Worm (Caenorhabditis elegans) whole organism, L1 larva: ENCODE data around the gene clec-145.

ENCODE experiments used
- C04F5.9 ChIP-seq: sonication (generic microtip); optimal IDR thresholded peaks from 2 replicates; lab custom pipeline; 2016; ENCODE audit warnings: missing genetic modification characterization, missing compliant biosample characterization
- C34B4.2 ChIP-seq: sonication (generic microtip); optimal IDR thresholded peaks from 2 replicates; lab custom pipeline; 2017; ENCODE audit warnings: mild to moderate bottlenecking, missing genetic modification characterization, missing compliant biosample characterization
- aha-1 ChIP-seq: fragments of 150-350 bp; optimal IDR thresholded peaks from 2 replicates; lab custom pipeline; 2014; ENCODE audit warnings: missing biosample characterization, missing genetic modification characterization
- ama-1 ChIP-seq: fragments of 150-350 bp; optimal IDR thresholded peaks from 2 replicates; lab custom pipeline; 2014
- ceh-63 ChIP-seq: fragments of 200-800 bp; sonication (Bioruptor generic); optimal IDR thresholded peaks from 2 replicates; lab custom pipeline; 2018; ENCODE audit warnings: mild to moderate bottlenecking, missing genetic modification characterization, missing compliant biosample characterization
- ceh-8 ChIP-seq: fragments of 200-800 bp; sonication (Bioruptor generic); optimal IDR thresholded peaks from 2 replicates; lab custom pipeline; 2018; ENCODE audit warnings: mild to moderate bottlenecking, missing genetic modification characterization, moderate library complexity, missing compliant biosample characterization
- ceh-88 ChIP-seq: fragments of 200-800 bp; sonication (Bioruptor generic); IDR thresholded peaks from 2 replicates; pipeline ENCODE4 v1.3.6; 2022; ENCODE audit warnings: missing genetic modification characterization, missing compliant biosample characterization
- ceh-90 ChIP-seq: sonication (generic microtip); optimal IDR thresholded peaks from 2 replicates; lab custom pipeline; 2016; ENCODE audit warnings: missing genetic modification characterization, missing compliant biosample characterization
- ces-1 ChIP-seq: fragments of 150-350 bp; optimal IDR thresholded peaks from 2 replicates; lab custom pipeline; 2014; ENCODE audit warnings: missing biosample characterization, missing genetic modification reagents, missing genetic modification characterization
- dpl-1 ChIP-seq, 3 experiments: fragments of 150-350 bp in 2 of 3; sonication (generic microtip) in 1 of 3; optimal IDR thresholded peaks; 2 replicates each; lab custom pipeline; 2014 to 2017; ENCODE audit warnings: missing biosample characterization in 3 of 3, missing genetic modification characterization in 3 of 3, missing genetic modification reagents in 3 of 3
- dsc-1 ChIP-seq: sonication (generic microtip); optimal IDR thresholded peaks from 2 replicates; lab custom pipeline; 2016; ENCODE audit warnings: mild to moderate bottlenecking, missing genetic modification characterization, missing compliant biosample characterization
- egl-27 ChIP-seq, 2 experiments: fragments of 150-350 bp in 1 of 2; sonication (generic microtip); optimal IDR thresholded peaks; 3 replicates each; lab custom pipeline; 2017 to 2018; ENCODE audit warnings: missing biosample characterization in 2 of 2, missing genetic modification characterization in 2 of 2, missing genetic modification reagents in 2 of 2
- elt-2 ChIP-seq: sonication (generic microtip); optimal IDR thresholded peaks from 2 replicates; lab custom pipeline; 2016; ENCODE audit warnings: missing genetic modification characterization, mild to moderate bottlenecking, inconsistent platforms, missing compliant biosample characterization, missing genetic modification reagents
- elt-3 ChIP-seq, 6 experiments: fragments of 150-350 bp in 1 of 6; sonication (generic microtip); optimal IDR thresholded peaks; 2 replicates each; lab custom pipeline; 2017 to 2018; ENCODE audit warnings: missing biosample characterization in 6 of 6, missing genetic modification characterization in 6 of 6, inconsistent platforms in 1 of 6
- ets-5 ChIP-seq: fragments of 200-800 bp; sonication (Bioruptor generic); IDR thresholded peaks from 2 replicates; pipeline ENCODE4 v1.3.6; 2022; ENCODE audit warnings: missing genetic modification characterization, missing compliant biosample characterization
- fkh-10 ChIP-seq: sonication (generic microtip); optimal IDR thresholded peaks from 2 replicates; lab custom pipeline; 2017; ENCODE audit warnings: missing biosample characterization, missing genetic modification reagents, missing genetic modification characterization
- fkh-4 ChIP-seq: sonication (generic microtip); optimal IDR thresholded peaks from 2 replicates; lab custom pipeline; 2016; ENCODE audit warnings: missing compliant biosample characterization, missing genetic modification characterization, borderline replicate concordance
- fkh-8 ChIP-seq: sonication (generic microtip); optimal IDR thresholded peaks from 2 replicates; lab custom pipeline; 2016; ENCODE audit warnings: mild to moderate bottlenecking, missing genetic modification characterization, missing compliant biosample characterization
- fos-1 ChIP-seq: fragments of 150-350 bp; optimal IDR thresholded peaks from 2 replicates; lab custom pipeline; 2014; ENCODE audit warnings: missing biosample characterization, missing genetic modification characterization
- hpl-2 ChIP-seq: fragments of 150-350 bp; optimal IDR thresholded peaks from 2 replicates; lab custom pipeline; 2014; ENCODE audit warnings: missing biosample characterization, missing genetic modification reagents, missing genetic modification characterization
- irx-1 ChIP-seq: sonication (generic microtip); optimal IDR thresholded peaks from 2 replicates; lab custom pipeline; 2016; ENCODE audit warnings: missing genetic modification characterization, missing compliant biosample characterization
- isw-1 ChIP-seq: fragments of 200-800 bp; sonication (Bioruptor generic); IDR thresholded peaks from 2 replicates; pipeline ENCODE4 v1.3.6; 2022; ENCODE audit warnings: missing genetic modification characterization, missing compliant biosample characterization
- jun-1 ChIP-seq: fragments of 150-350 bp; optimal IDR thresholded peaks from 2 replicates; lab custom pipeline; 2014; ENCODE audit warnings: missing biosample characterization, missing genetic modification reagents, missing genetic modification characterization
- lin-13 ChIP-seq: fragments of 150-350 bp; optimal IDR thresholded peaks from 2 replicates; lab custom pipeline; 2014; ENCODE audit warnings: missing biosample characterization, missing genetic modification reagents, missing genetic modification characterization
- lin-15B ChIP-seq: fragments of 150-350 bp; sonication (generic microtip); optimal IDR thresholded peaks from 3 replicates; lab custom pipeline; 2014; ENCODE audit warnings: missing biosample characterization, missing genetic modification characterization
- lin-39 ChIP-seq: fragments of 150-350 bp; optimal IDR thresholded peaks from 2 replicates; lab custom pipeline; 2014; ENCODE audit warnings: missing biosample characterization, missing genetic modification reagents, missing genetic modification characterization
- mab-9 ChIP-seq: fragments of 200-800 bp; sonication (Bioruptor generic); IDR thresholded peaks from 2 replicates; pipeline ENCODE4 v1.3.6; 2022; ENCODE audit warnings: missing genetic modification reagents, missing genetic modification characterization, missing compliant biosample characterization
- mdl-1 ChIP-seq, 2 experiments: fragments of 150-350 bp; optimal IDR thresholded peaks; 2 replicates each; lab custom pipeline; 2014 to 2017; ENCODE audit warnings: missing biosample characterization in 2 of 2, missing genetic modification characterization in 2 of 2, inconsistent platforms in 1 of 2
- mep-1 ChIP-seq: fragments of 150-350 bp; optimal IDR thresholded peaks from 2 replicates; lab custom pipeline; 2014; ENCODE audit warnings: missing biosample characterization, missing genetic modification characterization
- nhr-12 ChIP-seq: sonication (generic microtip); optimal IDR thresholded peaks from 2 replicates; lab custom pipeline; 2017; ENCODE audit warnings: missing biosample characterization, missing genetic modification characterization
- nhr-20 ChIP-seq: sonication (generic microtip); optimal IDR thresholded peaks from 2 replicates; lab custom pipeline; 2016; ENCODE audit warnings: mild to moderate bottlenecking, missing genetic modification characterization, missing compliant biosample characterization
- nhr-237 ChIP-seq: fragments of 150-350 bp; optimal IDR thresholded peaks from 2 replicates; lab custom pipeline; 2014; ENCODE audit warnings: missing biosample characterization, missing genetic modification characterization
- nhr-28 ChIP-seq: fragments of 150-350 bp; optimal IDR thresholded peaks from 2 replicates; lab custom pipeline; 2014; ENCODE audit warnings: missing biosample characterization, missing genetic modification characterization
- nhr-47 ChIP-seq: sonication (generic microtip); optimal IDR thresholded peaks from 2 replicates; lab custom pipeline; 2016; ENCODE audit warnings: mild to moderate bottlenecking, missing genetic modification characterization, moderate library complexity, missing compliant biosample characterization
- nhr-76 ChIP-seq: sonication (generic microtip); optimal IDR thresholded peaks from 2 replicates; lab custom pipeline; 2017; ENCODE audit warnings: missing biosample characterization, missing genetic modification characterization
- nhr-84 ChIP-seq: sonication (generic microtip); optimal IDR thresholded peaks from 2 replicates; lab custom pipeline; 2017; ENCODE audit warnings: missing biosample characterization, missing genetic modification characterization
- nhr-85 ChIP-seq: sonication (generic microtip); peaks from one replicate; lab custom pipeline; 2016; ENCODE audit warnings: missing genetic modification characterization, inconsistent platforms, missing compliant biosample characterization
- pax-3 ChIP-seq: fragments of 200-800 bp; sonication (Bioruptor generic); optimal IDR thresholded peaks from 2 replicates; lab custom pipeline; 2018; ENCODE audit warnings: mild to moderate bottlenecking, missing genetic modification characterization, moderate library complexity, missing compliant biosample characterization
- pqm-1 ChIP-seq: sonication (generic microtip); optimal IDR thresholded peaks from 3 replicates; lab custom pipeline; 2017; ENCODE audit warnings: missing biosample characterization, missing genetic modification characterization
- sox-4 ChIP-seq: sonication (generic microtip); optimal IDR thresholded peaks from 2 replicates; lab custom pipeline; 2016; ENCODE audit warnings: missing genetic modification characterization, missing compliant biosample characterization
- sup-37 ChIP-seq: fragments of 200-800 bp; sonication (Bioruptor generic); optimal IDR thresholded peaks from 2 replicates; lab custom pipeline; 2018; ENCODE audit warnings: mild to moderate bottlenecking, missing genetic modification characterization, missing compliant biosample characterization
- swsn-7 ChIP-seq: sonication (generic microtip); optimal IDR thresholded peaks from 2 replicates; lab custom pipeline; 2016; ENCODE audit warnings: missing genetic modification characterization, missing compliant biosample characterization
- tlp-1 ChIP-seq: fragments of 150-350 bp; optimal IDR thresholded peaks from 2 replicates; lab custom pipeline; 2014; ENCODE audit warnings: missing biosample characterization, missing genetic modification characterization
- unc-62 ChIP-seq: fragments of 150-350 bp; optimal IDR thresholded peaks from 2 replicates; lab custom pipeline; 2014; ENCODE audit warnings: missing biosample characterization, missing genetic modification reagents, missing genetic modification characterization
- unc-98 ChIP-seq: fragments of 200-800 bp; sonication (Bioruptor generic); IDR thresholded peaks from 2 replicates; pipeline ENCODE4 v1.3.6; 2022; ENCODE audit warnings: missing genetic modification characterization, missing compliant biosample characterization
- vab-15 ChIP-seq: sonication (generic microtip); optimal IDR thresholded peaks from 2 replicates; lab custom pipeline; 2017; ENCODE audit warnings: missing genotype, mild to moderate bottlenecking, missing genetic modification characterization, missing compliant biosample characterization
- xbp-1 ChIP-seq: sonication (generic microtip); optimal IDR thresholded peaks from 2 replicates; lab custom pipeline; 2016; ENCODE audit warnings: missing genetic modification characterization, missing compliant biosample characterization
- ztf-11 ChIP-seq, 2 experiments: sonication (generic microtip); optimal IDR thresholded peaks; 2 replicates each; lab custom pipeline; 2016 to 2017; ENCODE audit warnings: missing genetic modification characterization in 2 of 2, missing biosample characterization in 1 of 2, missing compliant biosample characterization in 1 of 2

The clec-145 gene

DNA sequence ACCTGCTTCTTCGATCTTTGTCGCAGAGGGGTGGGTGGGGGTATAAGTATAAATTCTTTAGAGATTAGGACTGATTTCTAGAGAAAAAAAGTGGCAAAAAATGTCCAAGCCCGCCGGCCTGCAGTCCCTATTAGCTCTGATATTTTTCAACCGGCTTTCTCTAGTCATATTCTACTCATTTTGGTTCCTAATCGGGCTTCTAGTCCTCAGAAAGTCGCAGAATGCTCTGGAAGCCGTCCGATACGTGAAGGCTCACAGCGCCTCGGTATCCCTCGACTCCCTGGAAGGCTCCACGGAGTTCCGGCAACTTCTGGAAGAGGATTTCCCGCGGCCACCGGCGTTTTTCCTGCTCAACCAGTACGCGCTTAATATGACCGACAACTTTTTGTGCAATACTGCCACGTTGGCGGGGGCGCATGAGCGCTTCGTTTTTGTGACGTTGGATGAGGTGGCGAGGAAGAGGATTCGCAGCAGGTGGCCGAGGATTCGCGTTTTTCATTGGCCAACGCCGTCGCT lies 4.6 kb downstream of the clec-145 start, which contains the start of gene Y48E1B.8:
Y48E1B.8 (plus strand) TSS at position 51 of the 516 bp plus-strand sequence.
- no peak for TF ChIP-seq swsn-7 (tag; lab: Kevin White, UChicago)
- no peak for TF ChIP-seq ceh-90 (tag; lab: Kevin White, UChicago)
- no peak for TF ChIP-seq ces-1
- no peak for TF ChIP-seq nhr-47 (tag; lab: Kevin White, UChicago)
- TF ChIP-seq irx-1 (tag; lab: Kevin White, UChicago): no peak
- no peak for TF ChIP-seq lin-15B (tag; lab: Kevin White, UChicago)
- TF ChIP-seq ets-5 (GFP tag; lab: Robert Waterston, UW): no peak
- TF ChIP-seq dsc-1 (tag; lab: Kevin White, UChicago): no peak
- TF ChIP-seq sox-4 (tag; lab: Kevin White, UChicago): no peak
- TF ChIP-seq nhr-76 (tag; lab: Kevin White, UChicago): no peak
- TF ChIP-seq pax-3 (tag; lab: Kevin White, UChicago): no peak
- TF ChIP-seq fkh-4 (tag; lab: Kevin White, UChicago): no peak

DNA sequence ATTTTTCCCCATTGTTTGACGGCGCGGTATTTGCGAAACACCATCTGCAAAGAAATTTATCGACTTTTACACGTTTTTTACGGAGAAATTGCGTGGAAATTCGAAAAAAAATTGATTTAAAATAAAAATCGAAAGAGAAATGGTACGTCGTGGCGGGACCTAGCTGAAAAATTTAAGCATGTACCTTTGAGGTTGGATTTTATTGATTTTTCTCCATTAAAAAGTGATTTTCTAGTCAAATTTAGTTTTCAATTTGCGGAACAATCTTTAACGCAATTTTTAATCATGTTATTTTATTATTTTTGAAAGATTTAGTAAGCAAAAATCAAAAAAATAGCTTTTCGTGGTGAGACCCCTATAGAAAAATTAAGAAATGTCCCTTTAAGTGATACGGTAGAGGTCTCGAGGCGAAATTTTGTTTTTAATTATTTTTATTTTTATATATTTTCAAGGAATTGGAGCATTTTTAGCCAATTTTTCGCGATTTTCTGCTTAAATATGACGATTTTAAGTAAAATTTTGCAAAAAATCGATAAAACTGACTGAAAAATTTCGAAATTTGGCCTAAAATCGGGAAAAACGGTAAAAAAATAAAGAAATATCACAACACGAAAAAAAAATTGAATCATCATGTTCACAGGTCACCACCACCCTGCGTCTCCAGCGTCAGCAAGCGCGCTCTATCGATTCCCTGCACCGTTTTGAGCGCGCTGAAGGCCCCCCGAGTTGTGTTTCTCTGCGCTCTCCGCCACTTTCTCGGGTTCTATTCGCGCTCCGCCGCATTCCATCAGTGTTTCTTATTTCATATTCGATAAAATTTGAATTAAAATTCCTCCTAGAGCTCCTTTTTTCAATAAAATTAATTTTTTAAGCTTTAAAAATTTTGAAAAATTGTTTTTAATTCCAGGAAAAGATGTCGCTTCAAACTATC lies 15.1 kb downstream of the clec-145 start, which contains the start of the genes mrpl-37 and lin-38:
mrpl-37 (minus strand) TSS at position 51 of the 931 bp plus-strand sequence.
lin-38 (plus strand) TSS at position 908 of the 931 bp plus-strand sequence.
- TF ChIP-seq C34B4.2 (tag; lab: Kevin White, UChicago) (no peak), lin-39 (tag; lab: Kevin White, UChicago) (no peak), mep-1 (tag; lab: Kevin White, UChicago) (peak; percentile 56), lin-13 (GFP tag; lab: Kevin White, UChicago) (peak; percentile 65), elt-3 (tag; optimal IDR thresholded peaks at IDR 0.05; lab: Kevin White, UChicago) (peak in 1 of 6 experiments; percentile 27), aha-1 (tag; lab: Kevin White, UChicago) (no peak), ets-5 (GFP tag; lab: Robert Waterston, UW) (no peak), nhr-84 (no peak), nhr-28 (tag; lab: Kevin White, UChicago) (no peak), tlp-1 (no peak), nhr-12 (tag; lab: Kevin White, UChicago) (no peak), hpl-2 (GFP tag; lab: Kevin White, UChicago) (no peak), ceh-88 (GFP tag; lab: Robert Waterston, UW) (peak; percentile 38; the same call in 1 of the 2 replicates), mdl-1 (tag; optimal IDR thresholded peaks at IDR 0.05; lab: Kevin White, UChicago) (peak in 1 of 2 experiments; percentile 49), pqm-1 (tag; lab: Kevin White, UChicago) (no peak), elt-2 (tag; lab: Kevin White, UChicago) (no peak), sox-4 (tag; lab: Kevin White, UChicago) (no peak), fos-1 (no peak), ceh-8 (GFP tag; lab: Kevin White, UChicago) (no peak), nhr-237 (tag; lab: Kevin White, UChicago) (no peak), xbp-1 (peak; percentile 54), nhr-76 (tag; lab: Kevin White, UChicago) (no peak), jun-1 (tag; lab: Kevin White, UChicago) (peak; percentile 28), ceh-63 (GFP tag; lab: Kevin White, UChicago) (no peak), sup-37 (no peak), ztf-11 (tag; optimal IDR thresholded peaks at IDR 0.05; lab: Kevin White, UChicago) (no peak), dpl-1 (GFP tag; optimal IDR thresholded peaks at IDR 0.05; lab: Kevin White, UChicago) (peak; percentile 58 to 77 (median 69)), dsc-1 (tag; lab: Kevin White, UChicago) (no peak), egl-27 (tag; optimal IDR thresholded peaks at IDR 0.05; lab: Kevin White, UChicago) (no peak), C04F5.9 (tag; lab: Kevin White, UChicago) (no peak), vab-15 (tag; lab: Kevin White, UChicago) (no peak), fkh-8 (tag; lab: Kevin White, UChicago) (peak; percentile 75), unc-62 (GFP tag; lab: Kevin White, UChicago) (no peak), ama-1 (lab: Kevin White, UChicago) (no peak), ces-1 (no peak), mab-9 (GFP tag; lab: Robert Waterston, UW) (no peak), unc-98 (GFP tag; lab: Robert Waterston, UW) (no peak; the same call in 1 of the 2 replicates), nhr-85 (peak; percentile 41), nhr-20 (tag; lab: Kevin White, UChicago) (no peak), fkh-10 (GFP tag; lab: Kevin White, UChicago) (no peak), isw-1 (GFP tag; lab: Robert Waterston, UW) (peak; percentile 32; the same call in 1 of the 2 replicates), nhr-47 (tag; lab: Kevin White, UChicago) (no peak), ceh-90 (tag; lab: Kevin White, UChicago) (no peak)
